Fruit fly (Drosophila melanogaster): ENCODE measurements around the gene CG4911.

Gene CG4911

DNA sequence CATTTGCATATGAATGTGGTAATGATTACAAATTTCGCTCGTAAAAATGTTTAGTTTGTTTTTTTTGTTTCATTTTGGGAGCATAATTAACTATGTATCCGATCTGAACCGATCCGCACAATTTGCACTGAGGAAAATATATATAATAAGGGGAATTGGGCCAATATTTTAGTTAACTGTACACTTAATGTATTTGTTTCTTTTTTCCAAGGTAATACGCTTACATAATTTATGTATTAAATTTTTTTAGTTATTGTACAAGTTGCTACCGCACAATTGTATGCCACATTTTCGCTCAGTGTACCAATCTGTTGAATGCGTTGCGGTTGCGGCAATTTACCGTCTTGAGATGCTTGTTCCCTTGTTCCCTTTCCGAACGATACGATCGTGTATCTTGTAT, 46.9 kb downstream of the CG4911 start (continued):
- TF ChIP-seq CG18599 (GFP tag; optimal IDR thresholded peaks at IDR 0.05) (peak; percentile 77), CG6854 (GFP tag; optimal IDR thresholded peaks at IDR 0.05) (peak; percentile 33), wdn (GFP tag; IDR thresholded peaks at IDR 0.05) (peak; percentile 63), kni (GFP tag; optimal IDR thresholded peaks at IDR 0.05) (no peak), CG10366 (GFP tag; IDR thresholded peaks at IDR 0.05) (peak; percentile 92), lov (optimal IDR thresholded peaks at IDR 0.05) (no peak), lov (GFP tag; IDR thresholded peaks at IDR 0.05) (peak; percentile 87; the same call in 2 of the 3 replicates), gro (GFP tag; optimal IDR thresholded peaks at IDR 0.05) (peak; percentile 57), CG1792 (GFP tag; optimal IDR thresholded peaks at IDR 0.05) (peak; percentile 58), Dek (tag; optimal IDR thresholded peaks at IDR 0.05) (peak; percentile 75), CG16815 (GFP tag; optimal IDR thresholded peaks at IDR 0.05) (peak; percentile 50), Stat92E (GFP tag; optimal IDR thresholded peaks at IDR 0.05) (no peak), ssp (GFP tag; IDR thresholded peaks at IDR 0.05) (peak; percentile 81), CG6813 (GFP tag; optimal IDR thresholded peaks at IDR 0.05) (peak; percentile 74), Nf-YA (GFP tag; IDR thresholded peaks at IDR 0.05) (peak; percentile 83), row (GFP tag; IDR thresholded peaks at IDR 0.05) (peak; percentile 91), Pdp1 (GFP tag; optimal IDR thresholded peaks at IDR 0.05) (peak; percentile 85 to 88), BtbVII (GFP tag; optimal IDR thresholded peaks at IDR 0.05) (peak; percentile 65), CG15514 (GFP tag; optimal IDR thresholded peaks at IDR 0.05) (peak; percentile 33), inv (GFP tag; IDR thresholded peaks at IDR 0.05; ENCODE audit: partially characterized antibody) (no peak), CG4617 (GFP tag; optimal IDR thresholded peaks at IDR 0.05; ENCODE audit: borderline replicate concordance) (peak; percentile 44), pan (optimal IDR thresholded peaks at IDR 0.05) (no peak), pan (GFP tag; optimal IDR thresholded peaks at IDR 0.05 in 1 of 2, IDR thresholded peaks at IDR 0.05 in 1 of 2) (peak in 1 of 2 experiments; percentile 94), slbo (GFP tag; IDR thresholded peaks at IDR 0.05) (peak; percentile 92), ken (GFP tag; IDR thresholded peaks at IDR 0.05) (peak; percentile 88), CG2712 (tag; optimal IDR thresholded peaks at IDR 0.05) (peak; percentile 89), zen (tag; optimal IDR thresholded peaks at IDR 0.05) (peak; percentile 74), CG15601 (tag; optimal IDR thresholded peaks at IDR 0.05) (peak; percentile 75), stwl (tag; optimal IDR thresholded peaks at IDR 0.05) (no peak), gcm2 (GFP tag; optimal IDR thresholded peaks at IDR 0.05) (peak; percentile 75), hth (optimal IDR thresholded peaks at IDR 0.05) (no peak), gem (tag; optimal IDR thresholded peaks at IDR 0.05) (peak; percentile 93), sqz (GFP tag; optimal IDR thresholded peaks at IDR 0.05) (peak; percentile 80), Doc3 (GFP tag; IDR thresholded peaks at IDR 0.05; ENCODE audit: partially characterized antibody) (no peak), CG3847 (GFP tag; IDR thresholded peaks at IDR 0.05) (peak; percentile 73), Hr78 (GFP tag; optimal IDR thresholded peaks at IDR 0.05) (peak in 1 of 2 experiments; percentile 63), cwo (GFP tag; optimal IDR thresholded peaks at IDR 0.05) (peak; percentile 51), trh (GFP tag; optimal IDR thresholded peaks at IDR 0.05) (peak; percentile 69), CG6654 (GFP tag; optimal IDR thresholded peaks at IDR 0.05) (peak; percentile 50), Dref (GFP tag; IDR thresholded peaks at IDR 0.05) (no peak), otp (GFP tag; IDR thresholded peaks at IDR 0.05) (peak; percentile 70), Antp (GFP tag; optimal IDR thresholded peaks at IDR 0.05) (peak; percentile 73), Kr (GFP tag; optimal IDR thresholded peaks at IDR 0.05) (no peak), gcm (GFP tag; optimal IDR thresholded peaks at IDR 0.05) (peak; percentile 73), CG3838 (GFP tag; optimal IDR thresholded peaks at IDR 0.05) (peak; percentile 53), CG4328 (GFP tag; optimal IDR thresholded peaks at IDR 0.05) (peak; percentile 44), ham (GFP tag; IDR thresholded peaks at IDR 0.05) (0 out of 2 replicates have a peak, but pooled peaks have one; percentile 44), Oli (tag; optimal IDR thresholded peaks at IDR 0.05) (peak; percentile 91), Myb (GFP tag; optimal IDR thresholded peaks at IDR 0.05) (peak; percentile 27), Six4 (GFP tag; optimal IDR thresholded peaks at IDR 0.05) (peak; percentile 73)
